Fruit fly (Drosophila melanogaster): ENCODE results near the gene js.

js gene

DNA sequence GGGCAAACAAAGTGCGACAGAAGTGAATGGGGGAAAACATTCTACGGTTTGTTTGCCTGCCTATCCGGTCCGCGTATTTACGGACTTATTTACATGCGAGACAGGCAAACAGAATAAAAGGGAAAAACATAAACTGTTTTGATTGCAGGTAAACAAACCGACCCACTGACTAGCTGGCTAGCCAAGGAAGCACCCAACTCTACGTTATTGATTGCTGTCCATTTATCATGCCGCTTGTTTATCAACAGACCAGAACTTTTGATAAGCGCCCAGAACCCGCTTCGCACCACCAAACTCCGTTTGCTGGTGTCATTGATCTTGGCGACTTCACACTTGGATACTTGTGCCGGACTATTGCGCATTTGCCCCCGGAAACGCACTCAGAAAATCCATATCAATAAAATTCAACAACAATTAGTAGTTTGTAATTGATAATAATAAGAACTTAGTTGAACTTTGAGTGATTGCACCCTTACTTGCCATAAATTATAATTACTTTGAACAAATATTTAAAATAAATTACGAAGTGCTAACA lies 36.2 kb downstream of the js start (continued):
- TF ChIP-seq disco-r (GFP tag; optimal IDR thresholded peaks at IDR 0.05) (no peak), Trl (optimal IDR thresholded peaks at IDR 0.05) (no peak), Trl (GFP tag; optimal IDR thresholded peaks at IDR 0.05) (peak; percentile 73), nerfin-2 (GFP tag; IDR thresholded peaks at IDR 0.05; ENCODE audit: partially characterized antibody) (no peak), peb (GFP tag; IDR thresholded peaks at IDR 0.05) (0 out of 2 replicates have a peak, but pooled peaks have one; percentile 30), CG12299 (tag; optimal IDR thresholded peaks at IDR 0.05) (peak; percentile 21), mam (GFP tag; optimal IDR thresholded peaks at IDR 0.05) (peak; percentile 31), dpn (GFP tag; optimal IDR thresholded peaks at IDR 0.05) (peak; percentile 47 to 71), zen (tag; optimal IDR thresholded peaks at IDR 0.05) (no peak), pum (GFP tag; optimal IDR thresholded peaks at IDR 0.05) (peak; percentile 19), scrt (GFP tag; optimal IDR thresholded peaks at IDR 0.05) (no peak), CG6813 (GFP tag; optimal IDR thresholded peaks at IDR 0.05) (peak; percentile 86), insv (GFP tag; optimal IDR thresholded peaks at IDR 0.05) (peak in 1 of 2 experiments; percentile 41), chif (GFP tag; optimal IDR thresholded peaks at IDR 0.05) (peak; percentile 23 to 64), ranshi (GFP tag; IDR thresholded peaks at IDR 0.05) (peak; percentile 11; the same call in 1 of the 2 replicates), fd64A (GFP tag; optimal IDR thresholded peaks at IDR 0.05) (peak; percentile 70), ac (GFP tag; optimal IDR thresholded peaks at IDR 0.05) (peak; percentile 60), CG7928 (GFP tag; optimal IDR thresholded peaks at IDR 0.05) (no peak), nau (GFP tag; optimal IDR thresholded peaks at IDR 0.05) (peak; percentile 76), CG4707 (GFP tag; optimal IDR thresholded peaks at IDR 0.05) (peak; percentile 74), CG14965 (GFP tag; optimal IDR thresholded peaks at IDR 0.05; ENCODE audit: borderline replicate concordance) (no peak), CG10959 (GFP tag; IDR thresholded peaks at IDR 0.05) (no peak), CG9817 (tag; optimal IDR thresholded peaks at IDR 0.05) (peak; percentile 21), dmrt99B (tag; optimal IDR thresholded peaks at IDR 0.05) (no peak), Atf3 (GFP tag; optimal IDR thresholded peaks at IDR 0.05) (peak; percentile 62), crc (GFP tag; optimal IDR thresholded peaks at IDR 0.05) (peak; percentile 20), tna (GFP tag; IDR thresholded peaks at IDR 0.05; ENCODE audit: partially characterized antibody) (no peak), sim (GFP tag; IDR thresholded peaks at IDR 0.05) (peak; percentile 61; the same call in 1 of the 2 replicates), al (GFP tag; IDR thresholded peaks at IDR 0.05) (peak; percentile 7; the same call in 1 of the 2 replicates), toy (GFP tag; IDR thresholded peaks at IDR 0.05) (peak; percentile 56; the same call in 1 of the 2 replicates), ci (GFP tag; IDR thresholded peaks at IDR 0.05) (peak; percentile 80), NC2α (GFP tag; optimal IDR thresholded peaks at IDR 0.05) (peak; percentile 71), bbx (GFP tag; IDR thresholded peaks at IDR 0.05; ENCODE audit: partially characterized antibody) (no peak), prd (optimal IDR thresholded peaks at IDR 0.05) (no peak), prd (GFP tag; IDR thresholded peaks at IDR 0.05) (peak; percentile 46; the same call in 2 of the 3 replicates), knrl (GFP tag; IDR thresholded peaks at IDR 0.05; ENCODE audit: partially characterized antibody) (no peak), CG11560 (tag; IDR thresholded peaks at IDR 0.05) (peak; percentile 52; the same call in 1 of the 3 replicates), Fer3 (tag; optimal IDR thresholded peaks at IDR 0.05) (peak; percentile 39), sqz (GFP tag; optimal IDR thresholded peaks at IDR 0.05) (no peak), CG10654 (GFP tag; optimal IDR thresholded peaks at IDR 0.05) (peak; percentile 3), pnt (GFP tag; optimal IDR thresholded peaks at IDR 0.05) (peak; percentile 4), mirr (GFP tag; optimal IDR thresholded peaks at IDR 0.05) (peak; percentile 72), cas (GFP tag; IDR thresholded peaks at IDR 0.05) (no peak), maf-S (GFP tag; optimal IDR thresholded peaks at IDR 0.05) (peak; percentile 26), Dip2 (GFP tag; IDR thresholded peaks at IDR 0.05) (no peak), CG32532 (GFP tag; IDR thresholded peaks at IDR 0.05) (no peak; the same call in 1 of the 2 replicates), lov (optimal IDR thresholded peaks at IDR 0.05) (no peak), lov (GFP tag; IDR thresholded peaks at IDR 0.05) (peak; percentile 61; the same call in 1 of the 3 replicates), Oaz (GFP tag; IDR thresholded peaks at IDR 0.05) (no peak), croc (GFP tag; conservative IDR thresholded peaks at IDR 0.05) (no peak; the same call in 2 of the 3 replicates), CG4854 (GFP tag; optimal IDR thresholded peaks at IDR 0.05) (peak; percentile 21)
